Worm (Caenorhabditis elegans) whole organism, L1 larva: ENCODE results near the gene R13H9.6.

Experiments
- F16B12.6 ChIP-seq: fragments of 150-350 bp; optimal IDR thresholded peaks from 2 replicates; lab custom pipeline; 2014; ENCODE audit warnings: missing biosample characterization, missing genetic modification characterization
- Y116A8C.19 ChIP-seq: sonication (generic microtip); optimal IDR thresholded peaks from 2 replicates; lab custom pipeline; 2016; ENCODE audit warnings: missing compliant biosample characterization, missing genetic modification characterization, borderline replicate concordance
- alr-1 ChIP-seq: fragments of 200-800 bp; sonication (Bioruptor generic); optimal IDR thresholded peaks from 2 replicates; lab custom pipeline; 2018; ENCODE audit warnings: borderline replicate concordance, mild to moderate bottlenecking, missing genetic modification characterization, missing compliant biosample characterization
- aly-2 ChIP-seq: fragments of 150-350 bp; optimal IDR thresholded peaks from 2 replicates; lab custom pipeline; 2014; ENCODE audit warnings: missing biosample characterization, missing genetic modification characterization
- blmp-1 ChIP-seq: fragments of 150-350 bp; optimal IDR thresholded peaks from 2 replicates; lab custom pipeline; 2014; ENCODE audit warnings: missing biosample characterization, missing genetic modification characterization
- ceh-63 ChIP-seq: fragments of 200-800 bp; sonication (Bioruptor generic); optimal IDR thresholded peaks from 2 replicates; lab custom pipeline; 2018; ENCODE audit warnings: mild to moderate bottlenecking, missing genetic modification characterization, missing compliant biosample characterization
- ceh-8 ChIP-seq: fragments of 200-800 bp; sonication (Bioruptor generic); optimal IDR thresholded peaks from 2 replicates; lab custom pipeline; 2018; ENCODE audit warnings: mild to moderate bottlenecking, missing genetic modification characterization, moderate library complexity, missing compliant biosample characterization
- ceh-82 ChIP-seq, 3 experiments: fragments of 150-350 bp in 1 of 3; sonication (generic microtip) in 2 of 3; optimal IDR thresholded peaks; 2 replicates each; lab custom pipeline; 2014 to 2017; ENCODE audit warnings: missing biosample characterization in 3 of 3, missing genetic modification characterization in 3 of 3
- ces-1 ChIP-seq: fragments of 150-350 bp; optimal IDR thresholded peaks from 2 replicates; lab custom pipeline; 2014; ENCODE audit warnings: missing biosample characterization, missing genetic modification reagents, missing genetic modification characterization
- dpl-1 ChIP-seq, 3 experiments: fragments of 150-350 bp in 2 of 3; sonication (generic microtip) in 1 of 3; optimal IDR thresholded peaks; 2 replicates each; lab custom pipeline; 2014 to 2017; ENCODE audit warnings: missing biosample characterization in 3 of 3, missing genetic modification characterization in 3 of 3, missing genetic modification reagents in 3 of 3
- efl-3 ChIP-seq: fragments of 200-800 bp; sonication (Bioruptor generic); optimal IDR thresholded peaks from 2 replicates; lab custom pipeline; 2018; ENCODE audit warnings: mild to moderate bottlenecking, missing genetic modification characterization, missing compliant biosample characterization
- elt-3 ChIP-seq, 6 experiments: fragments of 150-350 bp in 1 of 6; sonication (generic microtip); optimal IDR thresholded peaks; 2 replicates each; lab custom pipeline; 2017 to 2018; ENCODE audit warnings: missing biosample characterization in 6 of 6, missing genetic modification characterization in 6 of 6, inconsistent platforms in 1 of 6
- grh-1 ChIP-seq: fragments of 200-800 bp; sonication (Bioruptor generic); IDR thresholded peaks from 2 replicates; pipeline ENCODE4 v1.3.6; 2022; ENCODE audit warnings: missing genetic modification reagents, missing genetic modification characterization, missing compliant biosample characterization
- jun-1 ChIP-seq: fragments of 150-350 bp; optimal IDR thresholded peaks from 2 replicates; lab custom pipeline; 2014; ENCODE audit warnings: missing biosample characterization, missing genetic modification reagents, missing genetic modification characterization
- lin-13 ChIP-seq: fragments of 150-350 bp; optimal IDR thresholded peaks from 2 replicates; lab custom pipeline; 2014; ENCODE audit warnings: missing biosample characterization, missing genetic modification reagents, missing genetic modification characterization
- lin-39 ChIP-seq: fragments of 150-350 bp; optimal IDR thresholded peaks from 2 replicates; lab custom pipeline; 2014; ENCODE audit warnings: missing biosample characterization, missing genetic modification reagents, missing genetic modification characterization
- lsy-2 ChIP-seq, 2 experiments: fragments of 150-350 bp; optimal IDR thresholded peaks; 2 replicates each; lab custom pipeline; 2014; ENCODE audit warnings: missing biosample characterization in 2 of 2, missing genetic modification characterization in 2 of 2
- mab-9 ChIP-seq: fragments of 200-800 bp; sonication (Bioruptor generic); IDR thresholded peaks from 2 replicates; pipeline ENCODE4 v1.3.6; 2022; ENCODE audit warnings: missing genetic modification reagents, missing genetic modification characterization, missing compliant biosample characterization
- mdl-1 ChIP-seq, 2 experiments: fragments of 150-350 bp; optimal IDR thresholded peaks; 2 replicates each; lab custom pipeline; 2014 to 2017; ENCODE audit warnings: missing biosample characterization in 2 of 2, missing genetic modification characterization in 2 of 2, inconsistent platforms in 1 of 2
- nhr-12 ChIP-seq: sonication (generic microtip); optimal IDR thresholded peaks from 2 replicates; lab custom pipeline; 2017; ENCODE audit warnings: missing biosample characterization, missing genetic modification characterization
- nhr-28 ChIP-seq: fragments of 150-350 bp; optimal IDR thresholded peaks from 2 replicates; lab custom pipeline; 2014; ENCODE audit warnings: missing biosample characterization, missing genetic modification characterization
- nhr-76 ChIP-seq: sonication (generic microtip); optimal IDR thresholded peaks from 2 replicates; lab custom pipeline; 2017; ENCODE audit warnings: missing biosample characterization, missing genetic modification characterization
- nhr-77 ChIP-seq: fragments of 150-350 bp; optimal IDR thresholded peaks from 2 replicates; lab custom pipeline; 2014; ENCODE audit warnings: missing biosample characterization, missing genetic modification characterization
- nhr-85 ChIP-seq: sonication (generic microtip); peaks from one replicate; lab custom pipeline; 2016; ENCODE audit warnings: missing genetic modification characterization, inconsistent platforms, missing compliant biosample characterization
- nhr-90 ChIP-seq: sonication (generic microtip); optimal IDR thresholded peaks from 2 replicates; lab custom pipeline; 2016; ENCODE audit warnings: mild to moderate bottlenecking, missing genetic modification characterization, missing compliant biosample characterization; ENCODE audit not compliant: poor library complexity
- pqm-1 ChIP-seq: sonication (generic microtip); optimal IDR thresholded peaks from 3 replicates; lab custom pipeline; 2017; ENCODE audit warnings: missing biosample characterization, missing genetic modification characterization
- snpc-4 ChIP-seq: fragments of 150-350 bp; optimal IDR thresholded peaks from 2 replicates; lab custom pipeline; 2014; ENCODE audit warnings: missing biosample characterization, missing genetic modification characterization
- sox-4 ChIP-seq: sonication (generic microtip); optimal IDR thresholded peaks from 2 replicates; lab custom pipeline; 2016; ENCODE audit warnings: missing genetic modification characterization, missing compliant biosample characterization
- unc-30 ChIP-seq: sonication (generic microtip); optimal IDR thresholded peaks from 2 replicates; lab custom pipeline; 2017; ENCODE audit warnings: missing biosample characterization, missing genetic modification characterization
- unc-62 ChIP-seq: fragments of 150-350 bp; optimal IDR thresholded peaks from 2 replicates; lab custom pipeline; 2014; ENCODE audit warnings: missing biosample characterization, missing genetic modification reagents, missing genetic modification characterization
- unc-98 ChIP-seq: fragments of 200-800 bp; sonication (Bioruptor generic); IDR thresholded peaks from 2 replicates; pipeline ENCODE4 v1.3.6; 2022; ENCODE audit warnings: missing genetic modification characterization, missing compliant biosample characterization
- vab-15 ChIP-seq: sonication (generic microtip); optimal IDR thresholded peaks from 2 replicates; lab custom pipeline; 2017; ENCODE audit warnings: missing genotype, mild to moderate bottlenecking, missing genetic modification characterization, missing compliant biosample characterization

R13H9.6 gene

ce11 chrIV:5055964-5056588 lies 12.4 kb downstream of the R13H9.6 start, which contains the start of gene msp-55:
msp-55 (minus strand) TSS chrIV:5056014.
- TF ChIP-seq lsy-2 (tag; optimal IDR thresholded peaks at IDR 0.05; lab: Kevin White, UChicago) (no peak), mdl-1 (tag; optimal IDR thresholded peaks at IDR 0.05; lab: Kevin White, UChicago) (no peak), sox-4 (no peak), unc-30 (tag; lab: Kevin White, UChicago) (no peak), lin-13 (GFP tag; lab: Kevin White, UChicago) (no peak), alr-1 (no peak), aly-2 (tag; lab: Kevin White, UChicago) (no peak), pqm-1 (tag; lab: Kevin White, UChicago) (no peak), blmp-1 (tag; lab: Kevin White, UChicago) (no peak), elt-3 (tag; optimal IDR thresholded peaks at IDR 0.05; lab: Kevin White, UChicago) (no peak), vab-15 (tag; lab: Kevin White, UChicago) (no peak), efl-3 (GFP tag; lab: Kevin White, UChicago) (no peak), nhr-77 (tag; lab: Kevin White, UChicago) (no peak), unc-98 (GFP tag; lab: Robert Waterston, UW) (no peak), ceh-63 (no peak), ceh-82 (tag; optimal IDR thresholded peaks at IDR 0.05; lab: Kevin White, UChicago) (no peak)

ce11 chrIV:5054297-5054696 lies 14.1 kb downstream of the R13H9.6 start:
- TF ChIP-seq unc-62, result no peak
- TF ChIP-seq unc-30 (tag; lab: Kevin White, UChicago), result peak; percentile 62
- no peak for TF ChIP-seq Y116A8C.19 (tag; lab: Kevin White, UChicago)
- TF ChIP-seq mab-9 (GFP tag; lab: Robert Waterston, UW), result peak; percentile 48; the same call in 1 of the 2 replicates
- TF ChIP-seq elt-3 (tag; optimal IDR thresholded peaks at IDR 0.05; lab: Kevin White, UChicago), result no peak
- TF ChIP-seq grh-1, result no peak

- TF ChIP-seq unc-30 (tag; lab: Kevin White, UChicago) (no peak), mab-9 (GFP tag; lab: Robert Waterston, UW) (no peak), nhr-76 (tag; lab: Kevin White, UChicago) (no peak), aly-2 (tag; lab: Kevin White, UChicago) (no peak), lin-39 (tag; lab: Kevin White, UChicago) (no peak), nhr-90 (no peak), snpc-4 (tag; lab: Kevin White, UChicago) (no peak), alr-1 (no peak), blmp-1 (tag; lab: Kevin White, UChicago) (no peak), jun-1 (no peak)
These were observed 23.1 kb downstream of the R13H9.6 start, which contains the start of gene hot-9 for ce11 chrIV:5045389-5045788. hot-9 (minus strand) TSS chrIV:5045489.

- TF ChIP-seq nhr-85, result peak; percentile 49
- no peak for TF ChIP-seq dpl-1 (GFP tag; optimal IDR thresholded peaks at IDR 0.05; lab: Kevin White, UChicago)
- no peak for TF ChIP-seq ces-1 (GFP tag; lab: Kevin White, UChicago)
- no peak for TF ChIP-seq unc-98 (GFP tag; lab: Robert Waterston, UW)
These were observed 29.7 kb downstream of the R13H9.6 start for ce11 chrIV:5038744-5039143.

ce11 chrIV:5037489-5037888 lies 31.0 kb downstream of the R13H9.6 start, which contains the start of gene C09B9.1:
C09B9.1 (plus strand) TSS chrIV:5037789.
- TF ChIP-seq nhr-12 (tag; lab: Kevin White, UChicago) (no peak), ceh-8 (no peak), nhr-28 (tag; lab: Kevin White, UChicago) (no peak), F16B12.6 (tag; lab: Kevin White, UChicago) (no peak), lin-39 (tag; lab: Kevin White, UChicago) (no peak), unc-30 (tag; lab: Kevin White, UChicago) (no peak)
